Worm (Caenorhabditis elegans) whole organism, young adult: ENCODE data around the gene tir-1.

Experiments
- B0035.1 ChIP-seq: sonication (generic microtip); optimal IDR thresholded peaks from 2 replicates; lab custom pipeline; 2016; ENCODE audit warnings: missing genetic modification characterization, mild to moderate bottlenecking, missing compliant biosample characterization, missing genotype, missing genetic modification reagents
- C06A6.2 ChIP-seq: fragments of 200-800 bp; sonication (Bioruptor generic); conservative IDR thresholded peaks from 2 replicates; pipeline ENCODE4 v1.3.6; 2022; ENCODE audit warnings: missing genetic modification characterization, missing compliant biosample characterization
- F10E7.11 ChIP-seq: sonication (generic microtip); optimal IDR thresholded peaks from 2 replicates; lab custom pipeline; 2017; ENCODE audit warnings: mild to moderate bottlenecking, missing genetic modification characterization, moderate library complexity, missing compliant biosample characterization
- F49E8.2 ChIP-seq: sonication (generic microtip); optimal IDR thresholded peaks from 3 replicates; lab custom pipeline; 2017; ENCODE audit warnings: missing genetic modification characterization, mild to moderate bottlenecking, missing compliant biosample characterization, antibody characterized with exemption, moderate library complexity; ENCODE audit not compliant: insufficient read depth
- F57C9.4 ChIP-seq: sonication (generic microtip); optimal IDR thresholded peaks from 2 replicates; lab custom pipeline; 2017; ENCODE audit warnings: mild to moderate bottlenecking, missing genetic modification characterization, missing compliant biosample characterization
- T07F8.4 ChIP-seq: sonication (generic microtip); optimal IDR thresholded peaks from 2 replicates; lab custom pipeline; 2016; ENCODE audit warnings: mild to moderate bottlenecking, missing genetic modification characterization, moderate library complexity, missing compliant biosample characterization
- T26A5.8 ChIP-seq: sonication (generic microtip); optimal IDR thresholded peaks from 2 replicates; lab custom pipeline; 2016; ENCODE audit warnings: missing genetic modification characterization, missing compliant biosample characterization
- Y53F4B.3 ChIP-seq: fragments of 200-800 bp; sonication (Bioruptor generic); IDR thresholded peaks from 2 replicates; pipeline ENCODE4 v1.3.6; 2022; ENCODE audit warnings: missing genetic modification reagents, missing genetic modification characterization, missing compliant biosample characterization
- Y79H2A.3 ChIP-seq: fragments of 200-800 bp; sonication (Bioruptor generic); conservative IDR thresholded peaks from 2 replicates; pipeline ENCODE4 v1.3.6; 2022; ENCODE audit warnings: missing genetic modification reagents, missing genetic modification characterization, missing compliant biosample characterization
- ama-1 ChIP-seq, 3 experiments: fragments of 150-350 bp in 1 of 3; sonication (generic microtip) in 2 of 3; optimal IDR thresholded peaks; 2 replicates each; lab custom pipeline; 2014 to 2018; ENCODE audit warnings: missing biosample characterization in 2 of 3, missing genetic modification characterization in 2 of 3, missing genetic modification reagents in 2 of 3
- attf-3 ChIP-seq: fragments of 200-800 bp; sonication (Bioruptor generic); conservative IDR thresholded peaks from 2 replicates; pipeline ENCODE4 v1.3.6; 2022; ENCODE audit warnings: missing genetic modification reagents, missing genetic modification characterization, missing compliant biosample characterization
- bed-1 ChIP-seq: fragments of 200-800 bp; sonication (Bioruptor generic); IDR thresholded peaks from 2 replicates; pipeline ENCODE4 v1.3.6; 2022; ENCODE audit warnings: missing genetic modification reagents, missing genetic modification characterization, missing compliant biosample characterization
- cebp-2 ChIP-seq: fragments of 200-800 bp; sonication (Bioruptor generic); IDR thresholded peaks from 2 replicates; pipeline ENCODE4 v1.3.6; 2022; ENCODE audit warnings: missing genetic modification characterization, missing compliant biosample characterization
- ceh-79 ChIP-seq: sonication (generic microtip); optimal IDR thresholded peaks from 2 replicates; lab custom pipeline; 2017; ENCODE audit warnings: mild to moderate bottlenecking, missing genetic modification characterization, missing compliant biosample characterization
- chd-7 ChIP-seq: sonication (generic microtip); optimal IDR thresholded peaks from 2 replicates; lab custom pipeline; 2016; ENCODE audit warnings: mild to moderate bottlenecking, missing genetic modification characterization, moderate library complexity, missing compliant biosample characterization
- die-1 ChIP-seq: sonication (generic microtip); optimal IDR thresholded peaks from 2 replicates; lab custom pipeline; 2016; ENCODE audit warnings: missing genotype, mild to moderate bottlenecking, missing genetic modification characterization, missing compliant biosample characterization
- dpff-1 ChIP-seq: sonication (generic microtip); optimal IDR thresholded peaks from 2 replicates; lab custom pipeline; 2017; ENCODE audit warnings: mild to moderate bottlenecking, missing genetic modification characterization, missing compliant biosample characterization
- efl-1 ChIP-seq: fragments of 150-350 bp; optimal IDR thresholded peaks from 2 replicates; lab custom pipeline; 2014; ENCODE audit warnings: missing biosample characterization, missing genetic modification reagents, missing genetic modification characterization
- gei-17 ChIP-seq: fragments of 200-800 bp; sonication (Bioruptor generic); optimal IDR thresholded peaks from 2 replicates; lab custom pipeline; 2018; ENCODE audit warnings: mild to moderate bottlenecking, missing genetic modification characterization, missing compliant biosample characterization
- hmg-1.2 ChIP-seq: fragments of 200-800 bp; sonication (Bioruptor generic); IDR thresholded peaks from 2 replicates; pipeline ENCODE4 v1.3.6; 2022; ENCODE audit warnings: missing genetic modification reagents, missing genetic modification characterization, missing compliant biosample characterization
- hmg-20 ChIP-seq: fragments of 200-800 bp; sonication (Bioruptor generic); IDR thresholded peaks from 2 replicates; pipeline ENCODE4 v1.3.6; 2022; ENCODE audit warnings: missing genetic modification reagents, missing genetic modification characterization, missing compliant biosample characterization
- hsf-1 ChIP-seq: fragments of 200-800 bp; sonication (Bioruptor generic); IDR thresholded peaks from 2 replicates; pipeline ENCODE4 v1.3.6; 2022; ENCODE audit warnings: missing genetic modification reagents, missing genetic modification characterization, missing compliant biosample characterization
- lag-1 ChIP-seq: fragments of 200-800 bp; sonication (Bioruptor generic); IDR thresholded peaks from 2 replicates; pipeline ENCODE4 v1.3.6; 2022; ENCODE audit warnings: missing genetic modification reagents, missing genetic modification characterization, missing compliant biosample characterization
- let-526 ChIP-seq: fragments of 200-800 bp; sonication (Bioruptor generic); IDR thresholded peaks from 2 replicates; pipeline ENCODE4 v1.3.6; 2022; ENCODE audit warnings: missing genetic modification reagents, missing genetic modification characterization, missing compliant biosample characterization
- lin-35 ChIP-seq, 3 experiments: fragments of 150-350 bp in 2 of 3; sonication (generic microtip) in 1 of 3; optimal IDR thresholded peaks; 2 replicates each; lab custom pipeline; 2014 to 2018; ENCODE audit warnings: missing biosample characterization in 3 of 3, missing genetic modification characterization in 3 of 3, missing genetic modification reagents in 3 of 3
- madf-10 ChIP-seq: sonication (generic microtip); optimal IDR thresholded peaks from 2 replicates; lab custom pipeline; 2016; ENCODE audit warnings: mild to moderate bottlenecking, missing genetic modification characterization, missing compliant biosample characterization
- mel-28 ChIP-seq: sonication (generic microtip); optimal IDR thresholded peaks from 2 replicates; lab custom pipeline; 2016; ENCODE audit warnings: borderline replicate concordance, mild to moderate bottlenecking, missing genetic modification characterization, missing compliant biosample characterization
- mes-4 ChIP-seq: sonication (generic microtip); optimal IDR thresholded peaks from 2 replicates; lab custom pipeline; 2016; ENCODE audit warnings: missing genotype, missing genetic modification characterization, missing compliant biosample characterization
- nfya-1 ChIP-seq: sonication (generic microtip); optimal IDR thresholded peaks from 2 replicates; lab custom pipeline; 2017; ENCODE audit warnings: antibody characterized with exemption, missing compliant biosample characterization, missing genetic modification characterization, borderline replicate concordance; ENCODE audit not compliant: insufficient read depth
- nfya-2 ChIP-seq: fragments of 200-800 bp; sonication (Bioruptor generic); IDR thresholded peaks from 2 replicates; pipeline ENCODE4 v1.3.6; 2022; ENCODE audit warnings: missing genetic modification reagents, missing genetic modification characterization, missing compliant biosample characterization
- nhr-179 ChIP-seq: sonication (generic microtip); optimal IDR thresholded peaks from 2 replicates; lab custom pipeline; 2016; ENCODE audit warnings: mild to moderate bottlenecking, missing genetic modification characterization, missing compliant biosample characterization
- nhr-27 ChIP-seq: fragments of 200-800 bp; sonication (Bioruptor generic); optimal IDR thresholded peaks from 2 replicates; lab custom pipeline; 2018; ENCODE audit warnings: mild to moderate bottlenecking, missing genetic modification characterization, moderate library complexity, missing compliant biosample characterization
- pha-4 ChIP-seq: fragments of 150-350 bp; sonication (generic microtip); optimal IDR thresholded peaks from 2 replicates; lab custom pipeline; 2014; ENCODE audit warnings: missing biosample characterization, missing genetic modification reagents, missing genetic modification characterization
- rcor-1 ChIP-seq: fragments of 200-800 bp; sonication (Bioruptor generic); IDR thresholded peaks from 2 replicates; pipeline ENCODE4 v1.3.6; 2022; ENCODE audit warnings: missing genetic modification reagents, missing genetic modification characterization, missing compliant biosample characterization
- rec-8 ChIP-seq, 2 experiments: sonication (generic microtip); optimal IDR thresholded peaks; 2 replicates each; lab custom pipeline; 2016; ENCODE audit warnings: mild to moderate bottlenecking in 2 of 2, missing genetic modification characterization in 2 of 2, missing genetic modification reagents in 2 of 2, missing genotype in 2 of 2, missing biosample characterization in 1 of 2, missing compliant biosample characterization in 1 of 2, moderate library complexity in 1 of 2
- repo-1 ChIP-seq: sonication (generic microtip); optimal IDR thresholded peaks from 2 replicates; lab custom pipeline; 2017; ENCODE audit warnings: mild to moderate bottlenecking, missing genetic modification characterization, missing compliant biosample characterization
- rpc-1 ChIP-seq, 2 experiments: fragments of 150-350 bp in 1 of 2; sonication (generic microtip) in 1 of 2; optimal IDR thresholded peaks; 2 replicates each; lab custom pipeline; 2014 to 2018; ENCODE audit warnings: missing biosample characterization in 1 of 2, missing genetic modification characterization in 1 of 2, missing genetic modification reagents in 1 of 2, missing genotype in 1 of 2
- sdz-38 ChIP-seq: sonication (generic microtip); optimal IDR thresholded peaks from 2 replicates; lab custom pipeline; 2016; ENCODE audit warnings: missing genotype, missing genetic modification characterization, missing compliant biosample characterization
- snpc-4 ChIP-seq, 5 experiments: fragments of 150-350 bp in 1 of 5; sonication (generic microtip) in 4 of 5; optimal IDR thresholded peaks; 2 replicates each; lab custom pipeline; 2014 to 2018; ENCODE audit warnings: missing genetic modification characterization in 5 of 5, missing biosample characterization in 3 of 5, antibody characterized with exemption in 2 of 5, mild to moderate bottlenecking in 2 of 5, missing compliant biosample characterization in 2 of 5, missing genotype in 2 of 5, moderate library complexity in 2 of 5, missing genetic modification reagents in 1 of 5
- sptf-2 ChIP-seq: fragments of 200-800 bp; sonication (Bioruptor generic); optimal IDR thresholded peaks from 2 replicates; lab custom pipeline; 2018; ENCODE audit warnings: mild to moderate bottlenecking, missing genetic modification characterization, missing compliant biosample characterization
- tbp1 ChIP-seq: fragments of 200-800 bp; sonication (Bioruptor generic); optimal IDR thresholded peaks from 2 replicates; lab custom pipeline; 2018; ENCODE audit warnings: mild to moderate bottlenecking, missing genetic modification characterization, missing compliant biosample characterization
- tlf-1 ChIP-seq: fragments of 200-800 bp; sonication (Bioruptor generic); optimal IDR thresholded peaks from 2 replicates; lab custom pipeline; 2018; ENCODE audit warnings: mild to moderate bottlenecking, missing genetic modification characterization, missing compliant biosample characterization
- unc-130 ChIP-seq: sonication (generic microtip); optimal IDR thresholded peaks from 2 replicates; lab custom pipeline; 2016; ENCODE audit warnings: missing genetic modification reagents, missing genetic modification characterization, missing compliant biosample characterization
- zfh-2 ChIP-seq: fragments of 200-800 bp; sonication (Bioruptor generic); conservative IDR thresholded peaks from 2 replicates; pipeline ENCODE4 v1.3.6; 2022; ENCODE audit warnings: missing genetic modification reagents, missing genetic modification characterization, missing compliant biosample characterization
- zim-3 ChIP-seq: sonication (generic microtip); optimal IDR thresholded peaks from 2 replicates; lab custom pipeline; 2017; ENCODE audit warnings: mild to moderate bottlenecking, missing genetic modification characterization, moderate library complexity, missing compliant biosample characterization
- ztf-25 ChIP-seq: fragments of 200-800 bp; sonication (Bioruptor generic); IDR thresholded peaks from 2 replicates; pipeline ENCODE4 v1.3.6; 2022; ENCODE audit warnings: missing genetic modification reagents, missing genetic modification characterization, missing compliant biosample characterization
- ztf-26 ChIP-seq: sonication (generic microtip); optimal IDR thresholded peaks from 2 replicates; lab custom pipeline; 2017; ENCODE audit warnings: missing genetic modification characterization, missing compliant biosample characterization

The tir-1 gene

DNA sequence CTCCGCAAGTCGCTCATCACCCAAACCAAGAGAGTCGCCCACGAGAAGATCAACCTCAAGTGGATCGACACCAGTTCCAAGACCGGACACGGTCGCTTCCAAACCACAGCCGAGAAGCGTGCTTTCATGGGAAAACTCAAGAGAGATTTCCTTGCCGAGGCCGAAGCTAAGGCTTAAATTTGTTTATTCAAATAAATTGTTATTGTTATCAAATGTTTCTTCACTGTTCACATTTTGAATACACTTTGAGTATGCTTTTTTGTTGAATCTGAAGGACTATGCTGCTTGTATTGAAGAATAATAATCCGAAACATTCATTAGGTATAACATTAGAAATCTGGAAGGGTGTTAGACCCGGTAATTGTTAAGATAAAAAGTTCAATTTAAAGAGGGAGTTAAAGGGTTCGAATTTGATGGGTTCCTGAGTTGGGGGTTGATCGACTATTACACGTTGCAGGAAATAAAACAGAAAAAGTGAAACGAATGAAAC lies 32.1 kb downstream of the tir-1 start (continued):
- TF ChIP-seq ama-1 (optimal IDR thresholded peaks at IDR 0.05; lab: Kevin White, UChicago): no peak
- TF ChIP-seq ama-1 (GFP tag; optimal IDR thresholded peaks at IDR 0.05; lab: Kevin White, UChicago): peak in 1 of 2 experiments; percentile 96
- TF ChIP-seq lin-35 (GFP tag; optimal IDR thresholded peaks at IDR 0.05; lab: Kevin White, UChicago): peak in 1 of 3 experiments; percentile 57
- no peak for TF ChIP-seq gei-17
- TF ChIP-seq mel-28 (tag; lab: Kevin White, UChicago): peak; percentile 76
- TF ChIP-seq tlf-1 (GFP tag; lab: Kevin White, UChicago): peak; percentile 88
- no peak for TF ChIP-seq Y53F4B.3 (GFP tag; lab: Robert Waterston, UW)
- TF ChIP-seq nfya-1 (tag; lab: Kevin White, UChicago): no peak
- TF ChIP-seq F49E8.2: peak; percentile 97
- no peak for TF ChIP-seq sdz-38
- peak; percentile 66 for TF ChIP-seq hmg-20 (GFP tag; lab: Robert Waterston, UW)
- peak; percentile 68 for TF ChIP-seq tbp1 (GFP tag; lab: Kevin White, UChicago)
- TF ChIP-seq unc-130 (GFP tag; lab: Kevin White, UChicago): peak; percentile 90
- peak; percentile 45 for TF ChIP-seq hmg-1.2 (GFP tag; lab: Robert Waterston, UW)
- TF ChIP-seq hsf-1: peak; percentile 87
- peak; percentile 90 for TF ChIP-seq F57C9.4 (tag; lab: Kevin White, UChicago)
- TF ChIP-seq cebp-2 (GFP tag; lab: Robert Waterston, UW): peak; percentile 73; the same call in 1 of the 2 replicates
- TF ChIP-seq ceh-79 (tag; lab: Kevin White, UChicago): peak; percentile 79
- peak; percentile 76 for TF ChIP-seq rcor-1
- TF ChIP-seq pha-4: no peak
- peak; percentile 54 for TF ChIP-seq B0035.1 (tag; lab: Kevin White, UChicago)
- TF ChIP-seq Y79H2A.3 (GFP tag; lab: Robert Waterston, UW): 0 out of 2 replicates have a peak, but pooled peaks have one; percentile 22
- TF ChIP-seq madf-10 (tag; lab: Kevin White, UChicago): peak; percentile 65
- no peak for TF ChIP-seq rpc-1 (optimal IDR thresholded peaks at IDR 0.05; lab: Kevin White, UChicago)
- peak; percentile 21 for TF ChIP-seq rpc-1 (tag; optimal IDR thresholded peaks at IDR 0.05; lab: Kevin White, UChicago)
- no peak for TF ChIP-seq lag-1 (GFP tag; lab: Robert Waterston, UW)
- TF ChIP-seq rec-8 (tag; optimal IDR thresholded peaks at IDR 0.05; lab: Kevin White, UChicago): peak in 1 of 2 experiments; percentile 21
- TF ChIP-seq ztf-25 (GFP tag; lab: Robert Waterston, UW): no peak
- TF ChIP-seq die-1 (tag; lab: Kevin White, UChicago): peak; percentile 69
- no peak for TF ChIP-seq let-526 (GFP tag; lab: Robert Waterston, UW)
- TF ChIP-seq zfh-2: peak; percentile 67
- peak; percentile 82 for TF ChIP-seq T26A5.8 (tag; lab: Kevin White, UChicago)
- peak; percentile 8 for TF ChIP-seq snpc-4 (GFP tag; optimal IDR thresholded peaks at IDR 0.05; lab: Kevin White, UChicago)
- TF ChIP-seq snpc-4 (tag; optimal IDR thresholded peaks at IDR 0.05; lab: Kevin White, UChicago): peak in 3 of 4 experiments; percentile 33 to 63 (median 52)
- peak; percentile 74 for TF ChIP-seq repo-1 (tag; lab: Kevin White, UChicago)
- no peak for TF ChIP-seq attf-3
- TF ChIP-seq C06A6.2 (GFP tag; lab: Robert Waterston, UW): no peak
- peak; percentile 77 for TF ChIP-seq zim-3 (tag; lab: Kevin White, UChicago)
- TF ChIP-seq dpff-1 (tag; lab: Kevin White, UChicago): peak; percentile 12
- no peak for TF ChIP-seq sptf-2 (GFP tag; lab: Kevin White, UChicago)
- TF ChIP-seq bed-1 (GFP tag; lab: Robert Waterston, UW): no peak
- peak; percentile 62 for TF ChIP-seq mes-4 (tag; lab: Kevin White, UChicago)
- peak; percentile 72 for TF ChIP-seq chd-7
- peak; percentile 34 for TF ChIP-seq efl-1 (GFP tag; lab: Kevin White, UChicago)
- TF ChIP-seq nhr-179 (tag; lab: Kevin White, UChicago): peak; percentile 42
- TF ChIP-seq T07F8.4 (tag; lab: Kevin White, UChicago): peak; percentile 55
- TF ChIP-seq nfya-2 (GFP tag; lab: Robert Waterston, UW): peak; percentile 87
- TF ChIP-seq ztf-26 (tag; lab: Kevin White, UChicago): peak; percentile 62
- TF ChIP-seq F10E7.11: peak; percentile 86
- peak; percentile 91 for TF ChIP-seq nhr-27
